Fruit fly (Drosophila melanogaster) Kc167 (cell line): ENCODE data around the gene CG6168.

Source experiments
- Myc ChIP-seq: fragments of >200 bp; optimal IDR thresholded peaks from 2 replicates; lab custom pipeline; 2017; ENCODE audit warnings: missing external identifiers
- Sin3A ChIP-seq: fragments of >200 bp; optimal IDR thresholded peaks from 2 replicates; lab custom pipeline; 2018; ENCODE audit warnings: missing external identifiers
- h ChIP-seq: fragments of >200 bp; optimal IDR thresholded peaks from 3 replicates; lab custom pipeline; 2018; ENCODE audit warnings: missing external identifiers
- insv ChIP-seq: fragments of >200 bp; optimal IDR thresholded peaks from 3 replicates; lab custom pipeline; 2018; ENCODE audit warnings: missing external identifiers
- psq ChIP-seq: fragments of >200 bp; optimal IDR thresholded peaks from 2 replicates; lab custom pipeline; 2017; ENCODE audit warnings: missing external identifiers
- ttk ChIP-seq: sonication (Bioruptor generic); optimal IDR thresholded peaks from 2 replicates; lab custom pipeline; 2017; ENCODE audit warnings: missing external identifiers

Gene CG6168

dm6 chr3L:11309743-11310518, 11.6 kb downstream of the CG6168 start:
- TF ChIP-seq psq (lab: Kevin White, UChicago) (no peak), h (lab: Kevin White, UChicago) (no peak), insv (lab: Kevin White, UChicago) (no peak)

dm6 chr3L:11308498-11308897, 13.0 kb downstream of the CG6168 start:
- no peak for TF ChIP-seq Myc (lab: Kevin White, UChicago)
- TF ChIP-seq psq (lab: Kevin White, UChicago), result no peak
- TF ChIP-seq h (lab: Kevin White, UChicago), result no peak
- no peak for TF ChIP-seq ttk
- TF ChIP-seq Sin3A (lab: Kevin White, UChicago), result no peak
- TF ChIP-seq insv (lab: Kevin White, UChicago), result no peak

dm6 chr3L:11307032-11307356, 14.5 kb downstream of the CG6168 start:
- no peak for TF ChIP-seq insv (lab: Kevin White, UChicago)
- TF ChIP-seq Sin3A (lab: Kevin White, UChicago), result no peak
- TF ChIP-seq ttk, result no peak
- no peak for TF ChIP-seq h (lab: Kevin White, UChicago)
- TF ChIP-seq psq (lab: Kevin White, UChicago), result no peak
- no peak for TF ChIP-seq Myc (lab: Kevin White, UChicago)

DNA sequence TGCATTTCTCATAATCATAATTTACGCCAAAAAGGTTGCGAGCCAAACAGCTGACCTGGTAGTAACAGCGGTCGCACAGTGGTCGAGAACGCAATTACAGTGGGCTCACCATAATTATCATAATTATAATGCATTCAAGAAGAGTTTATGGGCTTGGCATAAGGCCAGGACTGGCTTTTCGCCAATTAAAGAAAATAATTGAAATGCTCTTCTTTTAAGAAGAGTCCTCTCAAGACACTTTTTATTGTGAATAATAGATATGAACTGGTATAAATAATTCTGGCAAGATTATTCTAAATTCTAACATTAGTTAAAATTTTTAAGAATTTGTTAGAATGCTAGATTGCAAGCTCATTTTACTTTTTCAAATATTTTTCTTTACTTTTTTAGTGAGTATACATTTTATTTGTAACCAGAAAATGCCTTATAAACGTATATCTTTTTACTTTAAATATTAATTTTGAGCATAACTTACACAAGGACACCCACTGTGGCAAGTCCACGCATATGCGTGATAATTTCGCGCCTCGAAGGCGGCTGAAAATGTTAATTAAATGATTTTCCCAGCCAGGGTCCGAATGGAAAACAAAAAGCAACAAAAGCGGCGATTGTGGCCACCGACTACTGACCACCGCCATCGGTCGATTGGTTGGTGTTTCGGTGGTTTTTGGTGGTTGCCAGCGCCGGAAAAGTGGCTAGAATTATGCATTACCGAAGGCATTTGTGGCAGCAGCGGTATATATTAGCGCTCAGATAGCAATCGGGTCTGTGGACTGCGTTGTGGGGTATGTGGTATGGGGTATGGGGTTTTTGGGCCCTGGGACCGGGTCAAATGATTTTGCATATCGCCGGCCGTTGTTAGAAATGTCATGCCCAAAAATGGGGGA, 15.1 kb downstream of the CG6168 start:
- TF ChIP-seq insv (lab: Kevin White, UChicago) (no peak), Myc (lab: Kevin White, UChicago) (no peak), Sin3A (lab: Kevin White, UChicago) (no peak), h (lab: Kevin White, UChicago) (no peak), ttk (no peak), psq (lab: Kevin White, UChicago) (no peak)

DNA sequence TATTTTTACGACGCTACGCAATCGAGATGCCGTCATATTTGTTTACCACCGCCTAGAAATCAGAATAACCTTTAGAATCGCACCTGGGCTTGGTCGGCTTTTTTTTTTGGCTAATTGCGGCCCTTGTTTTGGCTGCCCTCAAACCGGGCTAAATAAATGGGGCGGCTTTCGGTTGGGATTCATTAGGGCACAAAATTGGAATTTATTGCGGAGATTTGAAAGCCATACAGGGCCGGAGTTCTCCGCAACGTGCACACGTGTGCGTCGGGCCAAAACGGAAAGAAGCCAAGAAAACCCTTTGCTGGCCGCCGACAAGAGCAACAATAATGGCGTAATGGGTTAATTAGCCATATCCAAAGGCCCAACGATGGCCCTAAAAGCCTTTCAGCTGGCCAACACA, 16.2 kb downstream of the CG6168 start:
- TF ChIP-seq Sin3A (lab: Kevin White, UChicago) (no peak), Myc (lab: Kevin White, UChicago) (no peak), ttk (no peak), psq (lab: Kevin White, UChicago) (no peak), insv (lab: Kevin White, UChicago) (no peak), h (lab: Kevin White, UChicago) (no peak)

dm6 chr3L:11303414-11304205, 17.9 kb downstream of the CG6168 start:
- TF ChIP-seq Sin3A (lab: Kevin White, UChicago) (no peak), psq (lab: Kevin White, UChicago) (no peak), ttk (no peak), Myc (lab: Kevin White, UChicago) (no peak), h (lab: Kevin White, UChicago) (no peak), insv (lab: Kevin White, UChicago) (no peak)

DNA sequence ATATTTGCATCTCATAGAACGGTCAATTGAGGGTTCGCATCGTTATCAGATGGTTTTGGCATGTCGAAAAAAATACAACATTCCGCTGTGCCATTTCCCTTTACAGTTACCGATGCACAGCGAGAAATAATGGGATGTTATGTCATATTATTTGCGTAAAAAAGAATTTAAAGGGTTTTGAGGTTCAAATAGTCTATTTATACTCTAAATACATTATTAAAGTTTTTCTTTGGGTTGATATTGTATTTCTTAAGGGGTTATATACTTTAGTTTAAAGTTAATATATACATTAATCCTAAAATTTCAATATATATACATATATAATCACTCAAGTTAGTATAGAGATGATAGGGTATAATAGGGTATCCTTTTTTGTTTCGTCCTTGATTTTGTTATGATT, 18.6 kb downstream of the CG6168 start:
- TF ChIP-seq insv (lab: Kevin White, UChicago) (no peak), psq (lab: Kevin White, UChicago) (no peak), h (lab: Kevin White, UChicago) (no peak), ttk (no peak), Myc (lab: Kevin White, UChicago) (no peak), Sin3A (lab: Kevin White, UChicago) (no peak)

dm6 chr3L:11299216-11299615, 22.3 kb downstream of the CG6168 start:
- TF ChIP-seq ttk (no peak), h (lab: Kevin White, UChicago) (no peak), Sin3A (lab: Kevin White, UChicago) (no peak), psq (lab: Kevin White, UChicago) (no peak)

DNA sequence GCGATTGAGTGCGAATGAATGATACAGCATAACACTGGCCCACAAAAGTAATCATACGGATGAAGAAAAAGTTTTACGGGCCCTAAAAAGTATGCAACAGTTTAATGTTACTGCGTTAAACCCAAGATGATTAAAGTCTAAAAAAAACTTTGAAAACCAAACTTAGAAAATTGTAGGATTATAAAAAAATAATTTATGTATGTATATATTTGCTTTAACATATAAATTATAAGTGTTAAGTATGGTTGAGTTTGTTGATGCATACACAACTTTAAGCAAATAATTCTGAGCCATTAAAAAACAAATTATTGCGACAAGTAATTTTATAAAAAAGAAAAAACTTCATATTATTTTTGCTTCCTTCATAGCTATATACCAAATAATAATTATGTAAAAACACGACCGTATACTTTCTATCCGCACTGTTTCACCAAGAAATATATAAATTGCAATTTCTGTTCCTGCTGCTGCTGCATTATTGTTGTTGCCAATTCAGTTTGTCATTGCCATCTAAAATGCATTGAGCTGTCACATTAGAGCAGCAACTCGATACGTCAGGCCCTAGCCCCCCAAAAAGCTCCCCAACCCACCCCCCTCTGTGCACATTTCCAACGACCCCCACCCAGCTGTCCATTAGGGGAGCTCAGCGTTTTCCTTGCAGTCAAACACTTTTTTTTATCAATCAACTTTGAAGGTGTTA, 23.0 kb downstream of the CG6168 start:
- TF ChIP-seq psq (lab: Kevin White, UChicago) (no peak), Sin3A (lab: Kevin White, UChicago) (no peak), ttk (no peak), insv (lab: Kevin White, UChicago) (no peak), h (lab: Kevin White, UChicago) (no peak), Myc (lab: Kevin White, UChicago) (no peak)

dm6 chr3L:11297595-11298370, 23.7 kb downstream of the CG6168 start:
- no peak for TF ChIP-seq Myc (lab: Kevin White, UChicago)
- no peak for TF ChIP-seq Sin3A (lab: Kevin White, UChicago)
- no peak for TF ChIP-seq insv (lab: Kevin White, UChicago)
- TF ChIP-seq psq (lab: Kevin White, UChicago), result no peak
- TF ChIP-seq h (lab: Kevin White, UChicago), result no peak
- TF ChIP-seq ttk, result no peak
